Fruit fly (Drosophila melanogaster) whole organism, embryonic: ENCODE data around the gene CG6870.

ENCODE experiments used
- Atf3 ChIP-seq: fragments of 200-800 bp; sonication (Bioruptor generic); optimal IDR thresholded peaks from 3 replicates; lab custom pipeline; 2016; ENCODE audit warnings: missing biosample characterization, missing genetic modification characterization
- Bteb2 ChIP-seq: fragments of 200-800 bp; sonication (Bioruptor generic); optimal IDR thresholded peaks from 2 replicates; lab custom pipeline; 2016; ENCODE audit warnings: missing biosample characterization, missing genetic modification characterization
- CG10267 ChIP-seq: fragments of 200-800 bp; sonication (Bioruptor generic); optimal IDR thresholded peaks from 2 replicates; lab custom pipeline; 2018; ENCODE audit warnings: missing biosample characterization, mild to moderate bottlenecking, missing genetic modification characterization, moderate library complexity
- CG11093 ChIP-seq: fragments of 200-800 bp; sonication (Bioruptor generic); IDR thresholded peaks from 3 replicates; pipeline ENCODE4 v1.3.6; 2022; ENCODE audit warnings: missing biosample characterization, missing genetic modification characterization
- CG12769 ChIP-seq: fragments of 200-800 bp; sonication (Bioruptor generic); optimal IDR thresholded peaks from 2 replicates; lab custom pipeline; 2019; ENCODE audit warnings: missing biosample characterization, mild to moderate bottlenecking, missing genetic modification characterization, moderate library complexity
- CG13123 ChIP-seq: fragments of 200-800 bp; sonication (Bioruptor generic); optimal IDR thresholded peaks from 2 replicates; lab custom pipeline; 2016; ENCODE audit warnings: missing biosample characterization, missing genetic modification characterization
- CG13287 ChIP-seq: fragments of 200-800 bp; sonication (Bioruptor generic); IDR thresholded peaks from 2 replicates; pipeline ENCODE4 v1.3.6; 2022; ENCODE audit warnings: missing biosample characterization, missing genetic modification characterization; ENCODE audit not compliant: partially characterized antibody
- CG13296 ChIP-seq: fragments of 200-800 bp; sonication (Bioruptor generic); optimal IDR thresholded peaks from 3 replicates; lab custom pipeline; 2018; ENCODE audit warnings: missing biosample characterization, mild to moderate bottlenecking, missing genetic modification characterization
- CG15696 ChIP-seq: fragments of 200-800 bp; sonication (Bioruptor generic); optimal IDR thresholded peaks from 2 replicates; lab custom pipeline; 2019; ENCODE audit warnings: missing biosample characterization, mild to moderate bottlenecking, missing genetic modification characterization, moderate library complexity
- CG1647 ChIP-seq: fragments of 200-800 bp; sonication (Bioruptor generic); optimal IDR thresholded peaks from 3 replicates; lab custom pipeline; 2016; ENCODE audit warnings: missing biosample characterization, missing genetic modification characterization
- CG17328 ChIP-seq: fragments of 200-800 bp; sonication (Bioruptor generic); IDR thresholded peaks from 2 replicates; pipeline ENCODE4 v1.3.6; 2022; ENCODE audit warnings: missing biosample characterization, missing genetic modification characterization
- CG1832 ChIP-seq: fragments of 200-800 bp; sonication (Bioruptor generic); optimal IDR thresholded peaks from 2 replicates; lab custom pipeline; 2017; ENCODE audit warnings: missing biosample characterization, mild to moderate bottlenecking, missing genetic modification characterization, inconsistent platforms
- CG32767 ChIP-seq: fragments of 200-800 bp; sonication (Bioruptor generic); IDR thresholded peaks from 2 replicates; pipeline ENCODE4 v1.3.6; 2022; ENCODE audit warnings: missing biosample characterization, missing genetic modification characterization
- CG32772 ChIP-seq: fragments of 200-800 bp; sonication (Bioruptor generic); IDR thresholded peaks from 2 replicates; pipeline ENCODE4 v1.3.6; 2022; ENCODE audit warnings: missing biosample characterization, missing genetic modification characterization
- CG33213 ChIP-seq: fragments of 200-800 bp; sonication (Bioruptor generic); optimal IDR thresholded peaks from 3 replicates; lab custom pipeline; 2016; ENCODE audit warnings: missing biosample characterization, missing genetic modification characterization
- CG4854 ChIP-seq: fragments of 200-800 bp; sonication (Bioruptor generic); optimal IDR thresholded peaks from 2 replicates; lab custom pipeline; 2016; ENCODE audit warnings: missing biosample characterization, missing genetic modification characterization, inconsistent platforms
- CG5953 ChIP-seq: fragments of 200-800 bp; sonication (Bioruptor generic); IDR thresholded peaks from 2 replicates; pipeline ENCODE4 v1.3.6; 2022; ENCODE audit warnings: missing biosample characterization, missing genetic modification characterization
- CG6175 ChIP-seq: fragments of 200-800 bp; sonication (Bioruptor generic); IDR thresholded peaks from 3 replicates; pipeline ENCODE4 v1.3.6; 2022; ENCODE audit warnings: missing biosample characterization, missing genetic modification characterization
- CG6683 ChIP-seq: fragments of 200-800 bp; sonication (Bioruptor generic); optimal IDR thresholded peaks from 2 replicates; lab custom pipeline; 2017; ENCODE audit warnings: missing biosample characterization, mild to moderate bottlenecking, missing genetic modification characterization, missing genetic modification reagents
- CG6765 ChIP-seq: fragments of 200-800 bp; sonication (Bioruptor generic); optimal IDR thresholded peaks from 3 replicates; lab custom pipeline; 2017; ENCODE audit warnings: missing biosample characterization, mild to moderate bottlenecking, missing genetic modification characterization
- CG7963 ChIP-seq: fragments of 200-800 bp; sonication (Bioruptor generic); IDR thresholded peaks from 3 replicates; pipeline ENCODE4 v1.3.6; 2022; ENCODE audit warnings: missing biosample characterization, missing genetic modification characterization; ENCODE audit not compliant: partially characterized antibody
- Dad ChIP-seq: fragments of 200-800 bp; sonication (Bioruptor generic); optimal IDR thresholded peaks from 3 replicates; lab custom pipeline; 2016; ENCODE audit warnings: missing biosample characterization, missing genetic modification characterization
- Eip74EF ChIP-seq, 2 experiments: fragments of 200-800 bp in 1 of 2; fragments of >200 bp in 1 of 2; sonication (Bioruptor generic) in 1 of 2; optimal IDR thresholded peaks; 2 replicates each; lab custom pipeline; 2017 to 2019; ENCODE audit warnings: missing biosample characterization in 2 of 2, missing genetic modification characterization in 2 of 2, mild to moderate bottlenecking in 1 of 2, moderate library complexity in 1 of 2
- Hr3 ChIP-seq: fragments of 200-800 bp; sonication (Bioruptor generic); optimal IDR thresholded peaks from 3 replicates; lab custom pipeline; 2016; ENCODE audit warnings: missing biosample characterization, missing genetic modification characterization
- Mes4 ChIP-seq: fragments of 200-800 bp; sonication (Bioruptor generic); optimal IDR thresholded peaks from 2 replicates; lab custom pipeline; 2016; ENCODE audit warnings: missing biosample characterization, missing genetic modification characterization
- Myb ChIP-seq: fragments of 200-800 bp; sonication (Bioruptor generic); optimal IDR thresholded peaks from 2 replicates; lab custom pipeline; 2016; ENCODE audit warnings: missing biosample characterization, missing genetic modification characterization
- Nf-YA ChIP-seq: fragments of 200-800 bp; sonication (Bioruptor generic); IDR thresholded peaks from 2 replicates; pipeline ENCODE4 v1.3.6; 2022; ENCODE audit warnings: missing biosample characterization, missing genetic modification characterization
- Nf-YC ChIP-seq: fragments of 200-800 bp; optimal IDR thresholded peaks from 3 replicates; lab custom pipeline; 2019; ENCODE audit warnings: missing biosample characterization, mild to moderate bottlenecking, missing genetic modification characterization, moderate library complexity
- Opbp ChIP-seq: fragments of 200-800 bp; sonication (Bioruptor generic); IDR thresholded peaks from 3 replicates; pipeline ENCODE4 v1.3.6; 2022; ENCODE audit warnings: missing biosample characterization, missing genetic modification characterization; ENCODE audit not compliant: partially characterized antibody
- Sox102F ChIP-seq: fragments of 200-800 bp; sonication (Bioruptor generic); optimal IDR thresholded peaks from 2 replicates; lab custom pipeline; 2018; ENCODE audit warnings: missing biosample characterization, mild to moderate bottlenecking, missing genetic modification characterization, moderate library complexity
- Spps ChIP-seq: fragments of 200-800 bp; sonication (Bioruptor generic); optimal IDR thresholded peaks from 2 replicates; lab custom pipeline; 2018; ENCODE audit warnings: missing biosample characterization, mild to moderate bottlenecking, missing genetic modification characterization
- ase ChIP-seq: fragments of 200-800 bp; sonication (Bioruptor generic); IDR thresholded peaks from 3 replicates; pipeline ENCODE4 v1.3.6; 2022; ENCODE audit warnings: missing biosample characterization, missing genetic modification characterization
- bbx ChIP-seq: fragments of 200-800 bp; sonication (Bioruptor generic); IDR thresholded peaks from 2 replicates; pipeline ENCODE4 v1.3.6; 2022; ENCODE audit warnings: missing biosample characterization, missing genetic modification characterization; ENCODE audit not compliant: partially characterized antibody
- bcd ChIP-seq: fragments of 200-800 bp; sonication (Bioruptor generic); optimal IDR thresholded peaks from 2 replicates; lab custom pipeline; 2017; ENCODE audit warnings: missing biosample characterization, mild to moderate bottlenecking, missing genetic modification characterization
- en ChIP-seq: fragments of 200-800 bp; sonication (Bioruptor generic); optimal IDR thresholded peaks from 2 replicates; lab custom pipeline; 2016; ENCODE audit warnings: missing biosample characterization, missing genetic modification characterization
- fd64A ChIP-seq: fragments of 200-800 bp; sonication (Bioruptor generic); optimal IDR thresholded peaks from 3 replicates; lab custom pipeline; 2018; ENCODE audit warnings: missing biosample characterization, mild to moderate bottlenecking, missing genetic modification characterization
- ftz-f1 ChIP-seq: fragments of 200-800 bp; sonication (Bioruptor generic); optimal IDR thresholded peaks from 2 replicates; lab custom pipeline; 2016; ENCODE audit warnings: missing biosample characterization, missing genetic modification characterization
- fu2 ChIP-seq: fragments of 200-800 bp; sonication (Bioruptor generic); optimal IDR thresholded peaks from 2 replicates; lab custom pipeline; 2016; ENCODE audit warnings: missing biosample characterization, missing genetic modification characterization
- gem ChIP-seq: fragments of 200-800 bp; sonication (Bioruptor generic); optimal IDR thresholded peaks from 2 replicates; lab custom pipeline; 2019; ENCODE audit warnings: missing biosample characterization, mild to moderate bottlenecking, missing genetic modification characterization, moderate library complexity
- gro ChIP-seq: fragments of 200-800 bp; sonication (Bioruptor generic); optimal IDR thresholded peaks from 2 replicates; lab custom pipeline; 2016; ENCODE audit warnings: missing biosample characterization, missing genetic modification characterization
- lola ChIP-seq, 3 experiments: fragments of >200 bp in 2 of 3; fragments of 200-800 bp in 1 of 3; sonication (Bioruptor generic) in 1 of 3; optimal IDR thresholded peaks; 2 replicates each; lab custom pipeline; 2017 to 2019; ENCODE audit warnings: missing biosample characterization in 3 of 3, missing genetic modification characterization in 3 of 3, mild to moderate bottlenecking in 1 of 3, moderate library complexity in 1 of 3
- nerfin-2 ChIP-seq: fragments of 200-800 bp; sonication (Bioruptor generic); IDR thresholded peaks from 2 replicates; pipeline ENCODE4 v1.3.6; 2022; ENCODE audit warnings: missing biosample characterization, missing genetic modification characterization; ENCODE audit not compliant: partially characterized antibody
- nmo ChIP-seq: fragments of 200-800 bp; sonication (Bioruptor generic); optimal IDR thresholded peaks from 2 replicates; lab custom pipeline; 2018; ENCODE audit warnings: missing biosample characterization, mild to moderate bottlenecking, missing genetic modification characterization, moderate library complexity
- otp ChIP-seq: fragments of 200-800 bp; sonication (Bioruptor generic); IDR thresholded peaks from 3 replicates; pipeline ENCODE4, ENCODE4 v1.3.6; 2022; ENCODE audit warnings: missing biosample characterization, missing genetic modification characterization
- pho ChIP-seq: fragments of 200-800 bp; sonication (Bioruptor generic); optimal IDR thresholded peaks from 2 replicates; lab custom pipeline; 2016; ENCODE audit warnings: missing biosample characterization, missing genetic modification characterization
- psq ChIP-seq: fragments of 200-800 bp; sonication (Bioruptor generic); optimal IDR thresholded peaks from 2 replicates; lab custom pipeline; 2017; ENCODE audit warnings: missing biosample characterization, missing genetic modification characterization
- sd ChIP-seq: fragments of 200-800 bp; sonication (Bioruptor generic); optimal IDR thresholded peaks from 3 replicates; lab custom pipeline; 2018; ENCODE audit warnings: missing biosample characterization, mild to moderate bottlenecking, missing genetic modification characterization, moderate library complexity
- sens ChIP-seq: fragments of 200-800 bp; sonication (Bioruptor generic); peaks from one replicate; lab custom pipeline; 2016; ENCODE audit warnings: missing biosample characterization, missing genetic modification characterization
- slbo ChIP-seq: fragments of 200-800 bp; sonication (Bioruptor generic); IDR thresholded peaks from 2 replicates; pipeline ENCODE4 v1.3.6; 2022; ENCODE audit warnings: missing biosample characterization, missing genetic modification characterization
- tap ChIP-seq: fragments of 200-800 bp; optimal IDR thresholded peaks from 3 replicates; lab custom pipeline; 2019; ENCODE audit warnings: missing biosample characterization, mild to moderate bottlenecking, missing genetic modification characterization, moderate library complexity
- vfl ChIP-seq: fragments of 200-800 bp; sonication (Bioruptor generic); optimal IDR thresholded peaks from 2 replicates; lab custom pipeline; 2016; ENCODE audit warnings: missing biosample characterization, missing genetic modification characterization

CG6870 gene

DNA sequence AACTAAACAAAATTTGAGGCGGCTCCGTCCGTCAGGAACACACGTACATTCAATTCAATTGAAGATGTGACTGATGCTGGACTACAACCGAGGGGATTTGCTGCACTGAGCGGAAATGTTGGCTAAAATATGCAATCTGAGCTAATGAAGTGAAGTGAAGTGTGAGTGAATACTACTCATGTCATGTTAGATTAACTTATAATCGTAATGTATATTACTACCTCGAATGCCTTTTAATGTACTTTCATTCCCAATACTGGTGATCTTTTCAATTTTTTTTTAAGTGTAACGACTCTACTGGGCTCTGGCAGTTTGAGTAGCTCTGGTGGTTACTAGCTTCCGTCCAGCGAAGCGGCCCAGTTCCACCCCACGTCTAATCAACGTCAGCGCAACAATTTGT, 9.1 kb downstream of the CG6870 start (continued):
- TF ChIP-seq ftz-f1 (no peak), CG5953 (GFP tag; lab: Robert Waterston, UW) (no peak), CG13296 (GFP tag; lab: Kevin White, UChicago) (no peak), slbo (GFP tag; lab: Robert Waterston, UW) (0 out of 2 replicates have a peak, but pooled peaks have one; percentile 8), CG33213 (GFP tag; lab: Kevin White, UChicago) (no peak), CG7963 (GFP tag; lab: Robert Waterston, UW) (no peak), Dad (GFP tag; lab: Kevin White, UChicago) (no peak), CG32772 (GFP tag; lab: Robert Waterston, UW) (no peak), Opbp (no peak), nerfin-2 (GFP tag; lab: Robert Waterston, UW) (no peak), Atf3 (no peak), ase (GFP tag; lab: Robert Waterston, UW) (no peak), CG13287 (no peak), lola (GFP tag; optimal IDR thresholded peaks at IDR 0.05; lab: Kevin White, UChicago) (peak in 1 of 3 experiments; percentile 60), Nf-YC (no peak), CG13123 (GFP tag; lab: Kevin White, UChicago) (no peak), bcd (GFP tag; lab: Kevin White, UChicago) (no peak), CG6683 (GFP tag; lab: Kevin White, UChicago) (no peak), vfl (GFP tag; lab: Kevin White, UChicago) (no peak), bbx (GFP tag; lab: Robert Waterston, UW) (no peak), Spps (tag; lab: Kevin White, UChicago) (no peak), Hr3 (peak; percentile 40), Eip74EF (GFP tag; optimal IDR thresholded peaks at IDR 0.05; lab: Kevin White, UChicago) (no peak), CG32767 (GFP tag; lab: Robert Waterston, UW) (no peak), sens (GFP tag; lab: Kevin White, UChicago) (peak; percentile 74), sd (tag; lab: Kevin White, UChicago) (no peak), Myb (GFP tag; lab: Kevin White, UChicago) (no peak), CG6765 (GFP tag; lab: Kevin White, UChicago) (no peak), CG1832 (no peak), CG11093 (GFP tag; lab: Robert Waterston, UW) (no peak), psq (GFP tag; lab: Kevin White, UChicago) (no peak), Sox102F (GFP tag; lab: Kevin White, UChicago) (peak; percentile 54), CG6175 (GFP tag; lab: Robert Waterston, UW) (no peak), CG15696 (tag; lab: Kevin White, UChicago) (no peak), CG10267 (tag; lab: Kevin White, UChicago) (peak; percentile 22), CG1647 (GFP tag; lab: Kevin White, UChicago) (no peak), fu2 (GFP tag; lab: Kevin White, UChicago) (no peak), Bteb2 (no peak), pho (GFP tag; lab: Kevin White, UChicago) (no peak), en (no peak), CG17328 (peak; percentile 55; the same call in 1 of the 2 replicates), nmo (GFP tag; lab: Kevin White, UChicago) (peak; percentile 58), gem (tag; lab: Kevin White, UChicago) (peak; percentile 77), Mes4 (GFP tag; lab: Kevin White, UChicago) (no peak), otp (GFP tag; lab: Robert Waterston, UW) (0 out of 3 replicates have a peak, but pooled peaks have one; percentile 19), tap (tag; lab: Kevin White, UChicago) (no peak), CG12769 (tag; lab: Kevin White, UChicago) (peak; percentile 24), fd64A (GFP tag; lab: Kevin White, UChicago) (no peak), gro (GFP tag; lab: Kevin White, UChicago) (no peak), CG4854 (GFP tag; lab: Kevin White, UChicago) (no peak), Nf-YA (GFP tag; lab: Robert Waterston, UW) (no peak)
